Worm (Caenorhabditis elegans) whole organism, L3 larva: Measurements from ENCODE around the gene T16A9.3.

Source experiments
- R02D3.7 ChIP-seq: fragments of 150-350 bp; optimal IDR thresholded peaks from 2 replicates; lab custom pipeline; 2014; ENCODE audit warnings: missing biosample characterization, missing genetic modification characterization
- ZK546.5 ChIP-seq: sonication (generic microtip); optimal IDR thresholded peaks from 2 replicates; lab custom pipeline; 2017; ENCODE audit warnings: missing biosample characterization, missing genetic modification characterization
- aly-2 ChIP-seq: fragments of 150-350 bp; optimal IDR thresholded peaks from 2 replicates; lab custom pipeline; 2014; ENCODE audit warnings: missing biosample characterization, missing genetic modification characterization
- ceh-82 ChIP-seq: fragments of 150-350 bp; optimal IDR thresholded peaks from 2 replicates; lab custom pipeline; 2014; ENCODE audit warnings: missing biosample characterization, missing genetic modification characterization
- elt-1 ChIP-seq: fragments of 150-350 bp; optimal IDR thresholded peaks from 2 replicates; lab custom pipeline; 2014; ENCODE audit warnings: missing biosample characterization, missing genetic modification characterization
- mdl-1 ChIP-seq: fragments of 150-350 bp; optimal IDR thresholded peaks from 2 replicates; lab custom pipeline; 2014; ENCODE audit warnings: missing biosample characterization, missing genetic modification characterization
- nfya-1 ChIP-seq: sonication (generic microtip); optimal IDR thresholded peaks from 2 replicates; lab custom pipeline; 2017; ENCODE audit warnings: missing genetic modification characterization, mild to moderate bottlenecking, missing compliant biosample characterization, antibody characterized with exemption, moderate library complexity; ENCODE audit not compliant: insufficient read depth
- nhr-237 ChIP-seq: fragments of 150-350 bp; optimal IDR thresholded peaks from 2 replicates; lab custom pipeline; 2014; ENCODE audit warnings: missing biosample characterization, missing genetic modification characterization
- nhr-76 ChIP-seq: fragments of 150-350 bp; sonication (generic microtip); optimal IDR thresholded peaks from 5 replicates; lab custom pipeline; 2014; ENCODE audit warnings: missing biosample characterization, missing genetic modification characterization
- pqm-1 ChIP-seq: fragments of 150-350 bp; optimal IDR thresholded peaks from 2 replicates; lab custom pipeline; 2017; ENCODE audit warnings: missing biosample characterization, missing genetic modification characterization, inconsistent platforms
- unc-39 ChIP-seq: sonication (generic microtip); optimal IDR thresholded peaks from 4 replicates; lab custom pipeline; 2017; ENCODE audit warnings: missing biosample characterization, missing genetic modification characterization
- unc-62 ChIP-seq: fragments of 150-350 bp; sonication (generic microtip); optimal IDR thresholded peaks from 4 replicates; lab custom pipeline; 2014; ENCODE audit warnings: missing biosample characterization, missing genetic modification reagents, missing genetic modification characterization
- ztf-11 ChIP-seq: fragments of 150-350 bp; optimal IDR thresholded peaks from 2 replicates; lab custom pipeline; 2014; ENCODE audit warnings: missing biosample characterization, missing genetic modification characterization
- ztf-4 ChIP-seq: fragments of 150-350 bp; optimal IDR thresholded peaks from 2 replicates; lab custom pipeline; 2014; ENCODE audit warnings: missing biosample characterization, missing genetic modification characterization

DNA sequence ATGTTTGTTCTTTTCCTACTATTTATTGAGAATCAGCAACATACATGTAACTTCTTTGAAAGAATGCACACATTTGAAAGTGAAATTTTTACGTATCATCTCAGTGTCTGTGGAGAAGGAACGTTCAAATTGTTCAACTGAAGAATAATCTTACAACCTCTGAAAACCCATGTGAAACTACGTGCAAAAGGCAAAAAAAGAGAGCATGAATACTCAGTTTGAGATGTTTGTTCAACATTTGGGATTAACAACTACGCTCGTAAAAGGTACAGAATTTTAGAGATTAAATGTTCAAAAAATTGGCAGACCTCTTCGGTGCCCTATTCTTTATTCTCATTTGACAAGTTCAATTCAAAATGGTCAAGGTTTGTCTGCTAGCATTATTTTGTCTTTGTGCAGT lies 46.7 kb downstream of the T16A9.3 start, which contains the start of gene K02E11.5:
- no peak for TF ChIP-seq unc-62 (GFP tag; lab: Kevin White, UChicago)
- TF ChIP-seq pqm-1: no peak
- TF ChIP-seq mdl-1 (tag; lab: Kevin White, UChicago): no peak
- no peak for TF ChIP-seq ZK546.5 (tag; lab: Kevin White, UChicago)
- TF ChIP-seq nfya-1 (tag; lab: Kevin White, UChicago): no peak
- TF ChIP-seq nhr-76 (tag; lab: Kevin White, UChicago): no peak
- no peak for TF ChIP-seq nhr-237 (tag; lab: Kevin White, UChicago)
- no peak for TF ChIP-seq unc-39 (tag; lab: Kevin White, UChicago)
- TF ChIP-seq ztf-4 (tag; lab: Kevin White, UChicago): no peak
- no peak for TF ChIP-seq elt-1 (tag; lab: Kevin White, UChicago)
- no peak for TF ChIP-seq aly-2 (tag; lab: Kevin White, UChicago)
- no peak for TF ChIP-seq R02D3.7
- no peak for TF ChIP-seq ceh-82
- no peak for TF ChIP-seq ztf-11 (tag; lab: Kevin White, UChicago)
